Fruit fly (Drosophila melanogaster): Measurements from ENCODE around the gene CG15478.

The CG15478 gene

dm6 chrX:7692740-7693064, 25.0 kb downstream of the CG15478 start:
- TF ChIP-seq cnc (optimal IDR thresholded peaks at IDR 0.05) (no peak), pad (GFP tag; optimal IDR thresholded peaks at IDR 0.05) (peak; percentile 42), Hr96 (GFP tag; optimal IDR thresholded peaks at IDR 0.05) (peak; percentile 72), Crg-1 (GFP tag; optimal IDR thresholded peaks at IDR 0.05) (peak; percentile 63), cic (GFP tag; optimal IDR thresholded peaks at IDR 0.05) (no peak), CG14711 (tag; optimal IDR thresholded peaks at IDR 0.05) (peak; percentile 89), CG12768 (GFP tag; optimal IDR thresholded peaks at IDR 0.05) (peak; percentile 65), Clk (GFP tag; optimal IDR thresholded peaks at IDR 0.05) (peak; percentile 3), CG1620 (GFP tag; optimal IDR thresholded peaks at IDR 0.05) (no peak), ovo (GFP tag; optimal IDR thresholded peaks at IDR 0.05) (no peak), Mnt (GFP tag; optimal IDR thresholded peaks at IDR 0.05) (peak; percentile 45), bab1 (GFP tag; optimal IDR thresholded peaks at IDR 0.05) (peak; percentile 89), CG5204 (GFP tag; optimal IDR thresholded peaks at IDR 0.05) (peak; percentile 50), toe (GFP tag; optimal IDR thresholded peaks at IDR 0.05) (no peak), CG7045 (GFP tag; optimal IDR thresholded peaks at IDR 0.05) (peak; percentile 48), CG7101 (tag; optimal IDR thresholded peaks at IDR 0.05) (peak; percentile 93), kay (GFP tag; ENCODE audit: borderline replicate concordance) (no peak), CG33017 (tag; optimal IDR thresholded peaks at IDR 0.05) (peak; percentile 81), CG11617 (GFP tag; optimal IDR thresholded peaks at IDR 0.05) (no peak)

dm6 chrX:7691947-7692739, 25.6 kb downstream of the CG15478 start:
- peak; percentile 19 for TF ChIP-seq cic (GFP tag; optimal IDR thresholded peaks at IDR 0.05)
- peak; percentile 10 for TF ChIP-seq ovo (GFP tag; optimal IDR thresholded peaks at IDR 0.05)
- peak; percentile 87 for TF ChIP-seq CG33017 (tag; optimal IDR thresholded peaks at IDR 0.05)
- no peak for TF ChIP-seq Mnt (GFP tag; optimal IDR thresholded peaks at IDR 0.05)
- peak; percentile 52 for TF ChIP-seq kay (GFP tag; ENCODE audit: borderline replicate concordance)
- peak; percentile 66 for TF ChIP-seq CG7045 (GFP tag; optimal IDR thresholded peaks at IDR 0.05)
- TF ChIP-seq CG11617 (GFP tag; optimal IDR thresholded peaks at IDR 0.05), result peak; percentile 95
- no peak for TF ChIP-seq Crg-1 (GFP tag; optimal IDR thresholded peaks at IDR 0.05)
- peak; percentile 40 for TF ChIP-seq CG5204 (GFP tag; optimal IDR thresholded peaks at IDR 0.05)
- peak; percentile 70 for TF ChIP-seq Hr96 (GFP tag; optimal IDR thresholded peaks at IDR 0.05)
- peak; percentile 84 for TF ChIP-seq CG7101 (tag; optimal IDR thresholded peaks at IDR 0.05)
- peak; percentile 47 for TF ChIP-seq toe (GFP tag; optimal IDR thresholded peaks at IDR 0.05)
- TF ChIP-seq pad (GFP tag; optimal IDR thresholded peaks at IDR 0.05), result no peak
- TF ChIP-seq CG12768 (GFP tag; optimal IDR thresholded peaks at IDR 0.05), result peak; percentile 61
- peak; percentile 61 for TF ChIP-seq bab1 (GFP tag; optimal IDR thresholded peaks at IDR 0.05)
- TF ChIP-seq CG1620 (GFP tag; optimal IDR thresholded peaks at IDR 0.05), result peak; percentile 49
- TF ChIP-seq CG14711 (tag; optimal IDR thresholded peaks at IDR 0.05), result peak; percentile 68
- peak; percentile 78 for TF ChIP-seq tj (GFP tag; optimal IDR thresholded peaks at IDR 0.05)
- no peak for TF ChIP-seq cnc (optimal IDR thresholded peaks at IDR 0.05)
- TF ChIP-seq Clk (GFP tag; optimal IDR thresholded peaks at IDR 0.05), result peak; percentile 53

- TF ChIP-seq CG1620 (GFP tag; optimal IDR thresholded peaks at IDR 0.05), result peak; percentile 34
- no peak for TF ChIP-seq Hr96 (GFP tag; optimal IDR thresholded peaks at IDR 0.05)
- peak; percentile 58 for TF ChIP-seq pad (GFP tag; optimal IDR thresholded peaks at IDR 0.05)
- peak; percentile 47 for TF ChIP-seq cic (GFP tag; optimal IDR thresholded peaks at IDR 0.05)
- no peak for TF ChIP-seq cnc (optimal IDR thresholded peaks at IDR 0.05)
- TF ChIP-seq tj (GFP tag; optimal IDR thresholded peaks at IDR 0.05), result no peak
- no peak for TF ChIP-seq CG33017 (tag; optimal IDR thresholded peaks at IDR 0.05)
- TF ChIP-seq Mnt (GFP tag; optimal IDR thresholded peaks at IDR 0.05), result peak; percentile 67
- TF ChIP-seq CG7045 (GFP tag; optimal IDR thresholded peaks at IDR 0.05), result peak; percentile 27
- TF ChIP-seq kay (GFP tag; ENCODE audit: borderline replicate concordance), result no peak
- no peak for TF ChIP-seq Clk (GFP tag; optimal IDR thresholded peaks at IDR 0.05)
- TF ChIP-seq Crg-1 (GFP tag; optimal IDR thresholded peaks at IDR 0.05), result peak; percentile 77
- no peak for TF ChIP-seq ovo (GFP tag; optimal IDR thresholded peaks at IDR 0.05)
- TF ChIP-seq CG11617 (GFP tag; optimal IDR thresholded peaks at IDR 0.05), result no peak
- peak; percentile 91 for TF ChIP-seq bab1 (GFP tag; optimal IDR thresholded peaks at IDR 0.05)
- TF ChIP-seq CG5204 (GFP tag; optimal IDR thresholded peaks at IDR 0.05), result no peak
- TF ChIP-seq CG14711 (tag; optimal IDR thresholded peaks at IDR 0.05), result peak; percentile 78
- peak; percentile 29 for TF ChIP-seq CG12768 (GFP tag; optimal IDR thresholded peaks at IDR 0.05)
- no peak for TF ChIP-seq toe (GFP tag; optimal IDR thresholded peaks at IDR 0.05)
- peak; percentile 81 for TF ChIP-seq CG7101 (tag; optimal IDR thresholded peaks at IDR 0.05)
Measured at dm6 chrX:7691221-7691914, 26.4 kb downstream of the CG15478 start.

- peak; percentile 90 for TF ChIP-seq kay (GFP tag; ENCODE audit: borderline replicate concordance)
- peak; percentile 1 for TF ChIP-seq tj (GFP tag; optimal IDR thresholded peaks at IDR 0.05)
- peak; percentile 17 for TF ChIP-seq CG1620 (GFP tag; optimal IDR thresholded peaks at IDR 0.05)
- TF ChIP-seq Crg-1 (GFP tag; optimal IDR thresholded peaks at IDR 0.05), result no peak
- no peak for TF ChIP-seq toe (GFP tag; optimal IDR thresholded peaks at IDR 0.05)
- peak; percentile 14 for TF ChIP-seq CG7045 (GFP tag; optimal IDR thresholded peaks at IDR 0.05)
- TF ChIP-seq pad (GFP tag; optimal IDR thresholded peaks at IDR 0.05), result no peak
- TF ChIP-seq cnc (optimal IDR thresholded peaks at IDR 0.05), result no peak
- peak; percentile 61 for TF ChIP-seq Mnt (GFP tag; optimal IDR thresholded peaks at IDR 0.05)
- TF ChIP-seq CG33017 (tag; optimal IDR thresholded peaks at IDR 0.05), result peak; percentile 3
- TF ChIP-seq ovo (GFP tag; optimal IDR thresholded peaks at IDR 0.05), result no peak
- no peak for TF ChIP-seq Hr96 (GFP tag; optimal IDR thresholded peaks at IDR 0.05)
- peak; percentile 39 for TF ChIP-seq CG11617 (GFP tag; optimal IDR thresholded peaks at IDR 0.05)
- TF ChIP-seq CG14711 (tag; optimal IDR thresholded peaks at IDR 0.05), result peak; percentile 55
- TF ChIP-seq cic (GFP tag; optimal IDR thresholded peaks at IDR 0.05), result peak; percentile 45
- TF ChIP-seq CG7101 (tag; optimal IDR thresholded peaks at IDR 0.05), result peak; percentile 60
- TF ChIP-seq CG12768 (GFP tag; optimal IDR thresholded peaks at IDR 0.05), result peak; percentile 60
- no peak for TF ChIP-seq CG5204 (GFP tag; optimal IDR thresholded peaks at IDR 0.05)
- no peak for TF ChIP-seq bab1 (GFP tag; optimal IDR thresholded peaks at IDR 0.05)
- TF ChIP-seq Clk (GFP tag; optimal IDR thresholded peaks at IDR 0.05), result peak; percentile 20
Measured at dm6 chrX:7690683-7691082, 27.0 kb downstream of the CG15478 start.
